Worm (Caenorhabditis elegans) whole organism, early embryonic: ENCODE results near the gene T27A10.5.

Source experiments
- B0310.2 ChIP-seq: sonication (generic microtip); optimal IDR thresholded peaks from 2 replicates; lab custom pipeline; 2016; ENCODE audit warnings: mild to moderate bottlenecking, missing genetic modification characterization, missing compliant biosample characterization
- scrt-1 ChIP-seq: fragments of 200-800 bp; sonication (Bioruptor generic); IDR thresholded peaks from 2 replicates; pipeline ENCODE4 v1.3.6; 2022; ENCODE audit warnings: missing genetic modification characterization, missing compliant biosample characterization

DNA sequence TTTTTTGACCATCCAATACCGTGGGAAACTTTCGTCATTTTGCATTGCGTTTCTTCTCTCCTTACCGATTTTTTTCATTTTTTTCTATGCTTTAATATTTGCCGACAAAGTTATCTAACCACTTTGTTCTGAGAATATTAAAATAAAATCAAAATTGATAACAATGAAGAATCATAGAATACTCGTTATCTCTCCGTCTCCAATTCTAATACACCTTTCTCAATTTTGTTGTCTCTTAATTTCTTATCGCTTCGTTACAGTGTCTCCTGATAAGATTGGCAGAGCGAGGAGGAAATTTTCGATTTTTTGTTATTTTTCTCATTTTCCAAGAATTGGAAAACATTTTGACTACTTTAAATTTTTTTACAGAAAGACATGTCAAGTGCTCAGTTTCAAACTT is 2.9 kb upstream of the T27A10.5 start, which contains the start of gene ckc-1:
- no peak for TF ChIP-seq B0310.2 (tag; lab: Kevin White, UChicago)
- no peak for TF ChIP-seq scrt-1 (GFP tag; lab: Robert Waterston, UW)
